Fruit fly (Drosophila melanogaster): ENCODE results near the gene CG6276.

- no peak for TF ChIP-seq CG8478 (optimal IDR thresholded peaks at IDR 0.05)
- TF ChIP-seq CTCF (optimal IDR thresholded peaks at IDR 0.05): no peak
Measured at dm6 chr3R:15328083-15328779, 8.4 kb upstream of the CG6276 start, which contains the start of the genes CG6236 and ea.
